ENCODE assay signal across 1 fruit fly cellular context in the genomic region with DNA sequence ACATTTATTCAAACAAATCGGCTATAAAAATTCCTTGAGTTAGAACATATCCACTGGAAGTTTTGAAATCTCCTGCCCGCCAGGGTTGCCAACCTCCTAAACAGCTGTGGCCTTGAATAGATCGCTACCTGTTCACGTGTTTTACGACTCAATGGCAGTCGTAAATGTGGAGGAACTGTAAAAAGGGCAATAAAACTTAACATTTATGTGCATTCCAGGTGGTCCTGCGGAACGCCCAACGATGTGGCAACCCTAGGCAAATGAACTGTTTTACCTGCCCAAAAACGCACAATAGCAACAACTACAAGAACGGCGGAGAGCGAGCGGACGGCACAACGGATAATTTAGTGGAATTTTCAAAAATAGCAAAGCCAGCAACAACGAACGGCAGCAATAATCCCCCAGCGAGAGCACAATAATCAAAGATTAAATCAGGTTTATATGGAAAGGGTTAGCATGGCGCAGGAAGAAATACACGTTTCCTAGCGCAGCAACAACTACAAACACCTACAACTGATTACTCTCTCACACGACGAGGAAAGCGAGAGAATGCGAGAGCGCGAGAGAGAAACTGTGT.
TF ChIP-seq lines count a peak whose summit lies in the region.

No protein-coding gene starts in this region.

TF ChIP-seq in whole organism, embryonic, 481 proteins besides CTCF, POLR2A, EP300 and RAD21 (continued from another document and continues in another):
- TF ChIP-seq ase (GFP tag; IDR thresholded peaks at IDR 0.05; lab: Robert Waterston, UW) (no peak), row (GFP tag; IDR thresholded peaks at IDR 0.05; lab: Robert Waterston, UW) (no peak; the same call in 2 of the 3 replicates), CG11247 (GFP tag; IDR thresholded peaks at IDR 0.05; lab: Robert Waterston, UW) (0 out of 2 replicates have a peak, but pooled peaks have one; percentile 31), Fer3 (tag; optimal IDR thresholded peaks at IDR 0.05; lab: Kevin White, UChicago) (peak; percentile 17), gem (tag; optimal IDR thresholded peaks at IDR 0.05; lab: Kevin White, UChicago) (peak; percentile 18), Nf-YB (GFP tag; optimal IDR thresholded peaks at IDR 0.05; lab: Kevin White, UChicago) (no peak), B-H2 (GFP tag; optimal IDR thresholded peaks at IDR 0.05; lab: Kevin White, UChicago) (no peak), ash1 (GFP tag; optimal IDR thresholded peaks at IDR 0.05; lab: Kevin White, UChicago) (no peak), Hr3 (GFP tag; optimal IDR thresholded peaks at IDR 0.05; lab: Kevin White, UChicago) (no peak), otp (GFP tag; IDR thresholded peaks at IDR 0.05; lab: Robert Waterston, UW) (peak; percentile 42; the same call in 2 of the 3 replicates), CG17912 (GFP tag; optimal IDR thresholded peaks at IDR 0.05; lab: Kevin White, UChicago) (no peak), ab (GFP tag; optimal IDR thresholded peaks at IDR 0.05; lab: Kevin White, UChicago) (no peak), wdn (GFP tag; IDR thresholded peaks at IDR 0.05; lab: Robert Waterston, UW) (peak; percentile 54; the same call in 1 of the 2 replicates), tna (GFP tag; IDR thresholded peaks at IDR 0.05; lab: Robert Waterston, UW; ENCODE audit: partially characterized antibody) (no peak), CG15601 (tag; optimal IDR thresholded peaks at IDR 0.05; lab: Kevin White, UChicago) (no peak), CG7987 (GFP tag; optimal IDR thresholded peaks at IDR 0.05; lab: Kevin White, UChicago) (peak; percentile 16), CG4820 (GFP tag; optimal IDR thresholded peaks at IDR 0.05; lab: Kevin White, UChicago) (no peak), CG12104 (GFP tag; optimal IDR thresholded peaks at IDR 0.05; lab: Kevin White, UChicago) (no peak), CG2116 (GFP tag; optimal IDR thresholded peaks at IDR 0.05; lab: Kevin White, UChicago) (no peak), CG17186 (GFP tag; optimal IDR thresholded peaks at IDR 0.05; lab: Kevin White, UChicago) (peak; percentile 30), CG18476 (GFP tag; optimal IDR thresholded peaks at IDR 0.05; lab: Kevin White, UChicago) (no peak), CG6683 (GFP tag; optimal IDR thresholded peaks at IDR 0.05; lab: Kevin White, UChicago) (no peak), CG12236 (GFP tag; optimal IDR thresholded peaks at IDR 0.05; lab: Kevin White, UChicago) (peak; percentile 5), inv (GFP tag; IDR thresholded peaks at IDR 0.05; lab: Robert Waterston, UW; ENCODE audit: partially characterized antibody) (no peak), klu (GFP tag; IDR thresholded peaks at IDR 0.05; lab: Robert Waterston, UW) (no peak), CG10274 (GFP tag; optimal IDR thresholded peaks at IDR 0.05; lab: Kevin White, UChicago) (peak; percentile 23), Aef1 (GFP tag; IDR thresholded peaks at IDR 0.05; lab: Robert Waterston, UW) (0 out of 3 replicates have a peak, but pooled peaks have one; percentile 9), CG11398 (GFP tag; optimal IDR thresholded peaks at IDR 0.05; lab: Kevin White, UChicago) (no peak), Trl (optimal IDR thresholded peaks at IDR 0.05; lab: Kevin White, UChicago) (peak in 1 of 2 experiments; percentile 96), Trl (GFP tag; optimal IDR thresholded peaks at IDR 0.05; lab: Kevin White, UChicago) (no peak), aop (GFP tag; IDR thresholded peaks at IDR 0.05; lab: Robert Waterston, UW) (no peak), hkb (optimal IDR thresholded peaks at IDR 0.05; lab: Kevin White, UChicago) (no peak), hkb (GFP tag; IDR thresholded peaks at IDR 0.05; lab: Robert Waterston, UW) (peak; percentile 69), CG11695 (GFP tag; IDR thresholded peaks at IDR 0.05; lab: Robert Waterston, UW) (peak; percentile 47; the same call in 2 of the 3 replicates), CG12155 (GFP tag; optimal IDR thresholded peaks at IDR 0.05; lab: Kevin White, UChicago) (no peak), CG8944 (GFP tag; optimal IDR thresholded peaks at IDR 0.05; lab: Kevin White, UChicago) (no peak), CG2889 (GFP tag; IDR thresholded peaks at IDR 0.05; lab: Robert Waterston, UW) (peak; percentile 45; the same call in 1 of the 3 replicates), dati (GFP tag; IDR thresholded peaks at IDR 0.05; lab: Robert Waterston, UW) (no peak), Lhr (GFP tag; optimal IDR thresholded peaks at IDR 0.05; lab: Kevin White, UChicago) (no peak), Rx (GFP tag; IDR thresholded peaks at IDR 0.05; lab: Robert Waterston, UW) (no peak), Chrac-16 (GFP tag; optimal IDR thresholded peaks at IDR 0.05; lab: Kevin White, UChicago) (no peak), CG8388 (GFP tag; optimal IDR thresholded peaks at IDR 0.05; lab: Kevin White, UChicago) (no peak), Lim3 (GFP tag; IDR thresholded peaks at IDR 0.05; lab: Robert Waterston, UW) (no peak), NK7.1 (GFP tag; optimal IDR thresholded peaks at IDR 0.05; lab: Kevin White, UChicago) (no peak), CG6813 (GFP tag; optimal IDR thresholded peaks at IDR 0.05; lab: Kevin White, UChicago) (no peak), Mes4 (GFP tag; optimal IDR thresholded peaks at IDR 0.05; lab: Kevin White, UChicago) (no peak), sr (GFP tag; IDR thresholded peaks at IDR 0.05; lab: Robert Waterston, UW) (peak; percentile 6; the same call in 1 of the 3 replicates), Sin3A (optimal IDR thresholded peaks at IDR 0.05; lab: Kevin White, UChicago) (no peak), CG13287 (GFP tag; IDR thresholded peaks at IDR 0.05; lab: Robert Waterston, UW; ENCODE audit: partially characterized antibody) (no peak), trem (tag; optimal IDR thresholded peaks at IDR 0.05; lab: Kevin White, UChicago) (no peak), insv (GFP tag; optimal IDR thresholded peaks at IDR 0.05; lab: Kevin White, UChicago) (no peak), CG17328 (GFP tag; IDR thresholded peaks at IDR 0.05; lab: Robert Waterston, UW) (peak; percentile 65), CG12942 (GFP tag; optimal IDR thresholded peaks at IDR 0.05; lab: Kevin White, UChicago) (no peak), CG6272 (GFP tag; IDR thresholded peaks at IDR 0.05; lab: Robert Waterston, UW) (peak; percentile 39; the same call in 1 of the 2 replicates), Vsx1 (GFP tag; optimal IDR thresholded peaks at IDR 0.05; lab: Kevin White, UChicago) (no peak), bbx (GFP tag; IDR thresholded peaks at IDR 0.05; lab: Robert Waterston, UW; ENCODE audit: partially characterized antibody) (0 out of 2 replicates have a peak, but pooled peaks have one; percentile 55), dimm (GFP tag; IDR thresholded peaks at IDR 0.05; lab: Robert Waterston, UW) (no peak), hb (GFP tag; IDR thresholded peaks at IDR 0.05; lab: Robert Waterston, UW; ENCODE audit: partially characterized antibody) (no peak), sim (GFP tag; IDR thresholded peaks at IDR 0.05; lab: Robert Waterston, UW) (no peak), dmrt11E (tag; optimal IDR thresholded peaks at IDR 0.05; lab: Kevin White, UChicago) (peak; percentile 42), wor (GFP tag; IDR thresholded peaks at IDR 0.05; lab: Robert Waterston, UW) (no peak; the same call in 1 of the 2 replicates), pb (GFP tag; optimal IDR thresholded peaks at IDR 0.05; lab: Kevin White, UChicago) (no peak), gcm (GFP tag; optimal IDR thresholded peaks at IDR 0.05; lab: Kevin White, UChicago) (no peak), Mad (GFP tag; optimal IDR thresholded peaks at IDR 0.05; lab: Kevin White, UChicago) (no peak), corto (GFP tag; optimal IDR thresholded peaks at IDR 0.05; lab: Kevin White, UChicago) (no peak), ken (GFP tag; IDR thresholded peaks at IDR 0.05; lab: Robert Waterston, UW) (peak; percentile 54; the same call in 1 of the 3 replicates), CG6654 (GFP tag; optimal IDR thresholded peaks at IDR 0.05; lab: Kevin White, UChicago) (peak; percentile 27), esg (GFP tag; conservative IDR thresholded peaks at IDR 0.05; lab: Robert Waterston, UW) (0 out of 2 replicates have a peak, but pooled peaks have one; percentile 28), her (GFP tag; optimal IDR thresholded peaks at IDR 0.05; lab: Kevin White, UChicago) (no peak), CG10543 (GFP tag; optimal IDR thresholded peaks at IDR 0.05; lab: Kevin White, UChicago) (no peak), Camta (GFP tag; optimal IDR thresholded peaks at IDR 0.05; lab: Kevin White, UChicago) (no peak), CG31365 (tag; optimal IDR thresholded peaks at IDR 0.05; lab: Kevin White, UChicago) (no peak), peb (GFP tag; IDR thresholded peaks at IDR 0.05; lab: Robert Waterston, UW) (peak; percentile 12; the same call in 1 of the 2 replicates), HLH4C (GFP tag; IDR thresholded peaks at IDR 0.05; lab: Robert Waterston, UW; ENCODE audit: partially characterized antibody) (0 out of 3 replicates have a peak, but pooled peaks have one; percentile 18), gsb (GFP tag; IDR thresholded peaks at IDR 0.05; lab: Robert Waterston, UW) (no peak), sqz (GFP tag; optimal IDR thresholded peaks at IDR 0.05; lab: Kevin White, UChicago) (no peak), CG32532 (GFP tag; IDR thresholded peaks at IDR 0.05; lab: Robert Waterston, UW) (peak; percentile 62), org-1 (GFP tag; optimal IDR thresholded peaks at IDR 0.05; lab: Kevin White, UChicago) (no peak), CG12299 (tag; optimal IDR thresholded peaks at IDR 0.05; lab: Kevin White, UChicago) (no peak), CG12659 (GFP tag; optimal IDR thresholded peaks at IDR 0.05; lab: Kevin White, UChicago) (no peak), trh (GFP tag; optimal IDR thresholded peaks at IDR 0.05; lab: Kevin White, UChicago) (no peak), CG1647 (GFP tag; optimal IDR thresholded peaks at IDR 0.05; lab: Kevin White, UChicago) (peak; percentile 26), CG6689 (GFP tag; IDR thresholded peaks at IDR 0.05; lab: Robert Waterston, UW) (peak; percentile 31; the same call in 1 of the 2 replicates), Fer1 (GFP tag; optimal IDR thresholded peaks at IDR 0.05; lab: Kevin White, UChicago) (no peak), gt (GFP tag; IDR thresholded peaks at IDR 0.05; lab: Robert Waterston, UW) (no peak), CG18619 (GFP tag; optimal IDR thresholded peaks at IDR 0.05; lab: Kevin White, UChicago) (no peak), CG9817 (tag; optimal IDR thresholded peaks at IDR 0.05; lab: Kevin White, UChicago) (peak; percentile 3), CG12219 (GFP tag; optimal IDR thresholded peaks at IDR 0.05; lab: Kevin White, UChicago) (peak; percentile 18), Awh (GFP tag; IDR thresholded peaks at IDR 0.05; lab: Robert Waterston, UW) (no peak), Side (GFP tag; optimal IDR thresholded peaks at IDR 0.05; lab: Kevin White, UChicago) (no peak), C15 (GFP tag; IDR thresholded peaks at IDR 0.05; lab: Robert Waterston, UW) (no peak), CG8089 (GFP tag; optimal IDR thresholded peaks at IDR 0.05; lab: Kevin White, UChicago) (no peak), CG7839 (tag; optimal IDR thresholded peaks at IDR 0.05; lab: Kevin White, UChicago) (peak; percentile 38), YL-1 (GFP tag; optimal IDR thresholded peaks at IDR 0.05; lab: Kevin White, UChicago) (no peak), sna (GFP tag; IDR thresholded peaks at IDR 0.05; lab: Robert Waterston, UW; ENCODE audit: partially characterized antibody) (no peak), kay (GFP tag; optimal IDR thresholded peaks at IDR 0.05; lab: Kevin White, UChicago) (no peak), fu2 (GFP tag; optimal IDR thresholded peaks at IDR 0.05; lab: Kevin White, UChicago) (no peak), Dfd (GFP tag; optimal IDR thresholded peaks at IDR 0.05; lab: Kevin White, UChicago) (no peak), abd-A (tag; optimal IDR thresholded peaks at IDR 0.05; lab: Kevin White, UChicago) (peak; percentile 76), CoRest (tag; optimal IDR thresholded peaks at IDR 0.05; lab: Kevin White, UChicago) (peak; percentile 5), sd (tag; optimal IDR thresholded peaks at IDR 0.05; lab: Kevin White, UChicago) (peak; percentile 83), ewg (GFP tag; optimal IDR thresholded peaks at IDR 0.05; lab: Kevin White, UChicago) (no peak), CG7271 (tag; optimal IDR thresholded peaks at IDR 0.05; lab: Kevin White, UChicago) (peak; percentile 98), dysf (GFP tag; IDR thresholded peaks at IDR 0.05; lab: Robert Waterston, UW) (peak; percentile 44; the same call in 1 of the 3 replicates), al (GFP tag; IDR thresholded peaks at IDR 0.05; lab: Robert Waterston, UW) (0 out of 2 replicates have a peak, but pooled peaks have one; percentile 20), CG10565 (GFP tag; optimal IDR thresholded peaks at IDR 0.05; lab: Kevin White, UChicago) (no peak), hth (optimal IDR thresholded peaks at IDR 0.05; lab: Kevin White, UChicago) (no peak), Oaz (GFP tag; IDR thresholded peaks at IDR 0.05; lab: Robert Waterston, UW) (0 out of 2 replicates have a peak, but pooled peaks have one; percentile 19), Sry-β (GFP tag; optimal IDR thresholded peaks at IDR 0.05; lab: Kevin White, UChicago) (no peak), chif (GFP tag; optimal IDR thresholded peaks at IDR 0.05; lab: Kevin White, UChicago) (peak in 1 of 2 experiments; percentile 38), CG4282 (GFP tag; optimal IDR thresholded peaks at IDR 0.05; lab: Kevin White, UChicago) (no peak), CG18011 (GFP tag; optimal IDR thresholded peaks at IDR 0.05; lab: Kevin White, UChicago) (no peak), z (GFP tag; IDR thresholded peaks at IDR 0.05; lab: Robert Waterston, UW) (no peak), Antp (GFP tag; optimal IDR thresholded peaks at IDR 0.05; lab: Kevin White, UChicago) (peak; percentile 33), CG10321 (GFP tag; IDR thresholded peaks at IDR 0.05; lab: Robert Waterston, UW) (no peak), CG16863 (GFP tag; optimal IDR thresholded peaks at IDR 0.05; lab: Kevin White, UChicago) (no peak), Poxn (GFP tag; IDR thresholded peaks at IDR 0.05; lab: Robert Waterston, UW) (no peak), danr (GFP tag; IDR thresholded peaks at IDR 0.05; lab: Robert Waterston, UW) (no peak), Ssrp (tag; optimal IDR thresholded peaks at IDR 0.05; lab: Kevin White, UChicago) (no peak), zen2 (GFP tag; IDR thresholded peaks at IDR 0.05; lab: Robert Waterston, UW; ENCODE audit: partially characterized antibody) (no peak), cg (GFP tag; optimal IDR thresholded peaks at IDR 0.05; lab: Kevin White, UChicago) (no peak), cad (GFP tag; optimal IDR thresholded peaks at IDR 0.05; lab: Kevin White, UChicago) (peak; percentile 100), gfzf (GFP tag; optimal IDR thresholded peaks at IDR 0.05; lab: Kevin White, UChicago) (no peak), ranshi (GFP tag; IDR thresholded peaks at IDR 0.05; lab: Robert Waterston, UW) (peak; percentile 35; the same call in 1 of the 2 replicates), CG32767 (GFP tag; IDR thresholded peaks at IDR 0.05; lab: Robert Waterston, UW) (no peak)
